Worm (Caenorhabditis elegans): Measurements from ENCODE around the gene W02D7.6.

- TF ChIP-seq lin-13 (GFP tag; optimal IDR thresholded peaks at IDR 0.05) (no peak), unc-62 (GFP tag; optimal IDR thresholded peaks at IDR 0.05 in 1 of 2) (peak in 1 of 2 experiments; percentile 90), unc-62 (tag; optimal IDR thresholded peaks at IDR 0.05) (no peak), lin-39 (tag; optimal IDR thresholded peaks at IDR 0.05) (no peak), ztf-11 (tag; optimal IDR thresholded peaks at IDR 0.05) (no peak), nhr-25 (tag; optimal IDR thresholded peaks at IDR 0.05; ENCODE audit: borderline replicate concordance, insufficient read depth) (no peak), dmd-9 (GFP tag; IDR thresholded peaks at IDR 0.05) (no peak), zfp-2 (tag; optimal IDR thresholded peaks at IDR 0.05) (no peak), nhr-76 (tag; optimal IDR thresholded peaks at IDR 0.05) (no peak), unc-39 (tag; optimal IDR thresholded peaks at IDR 0.05) (no peak), nhr-28 (tag; optimal IDR thresholded peaks at IDR 0.05) (peak; percentile 60), pqm-1 (tag; optimal IDR thresholded peaks at IDR 0.05) (peak; percentile 63), madf-9 (GFP tag; conservative IDR thresholded peaks at IDR 0.05) (no peak), snpc-4 (tag; optimal IDR thresholded peaks at IDR 0.05) (no peak), R02D3.7 (tag; optimal IDR thresholded peaks at IDR 0.05) (no peak)
Observed at ce11 chrV:8307013-8307412, 5.7 kb upstream of the W02D7.6 start.
